In genomic region chr2L:2420490-2420889, dm6 we compare ENCODE assay signal across 1 fruit fly cellular context.
A peak's percentile ranks its signal among the peaks of the same experiment; 100 is the strongest.
TF ChIP-seq lines count a peak whose summit lies in the region.

TSS of gene CG9886 (plus strand) at chr2L:2420830.

TF ChIP-seq in whole organism, embryonic, 481 proteins besides CTCF, POLR2A, EP300 and RAD21 (continued from another document and continues in another):
- TF ChIP-seq Rx (GFP tag; IDR thresholded peaks at IDR 0.05; lab: Robert Waterston, UW) (no peak), Blimp-1 (GFP tag; optimal IDR thresholded peaks at IDR 0.05; lab: Kevin White, UChicago) (peak; percentile 73), CG12942 (GFP tag; optimal IDR thresholded peaks at IDR 0.05; lab: Kevin White, UChicago) (peak; percentile 28), ap (GFP tag; IDR thresholded peaks at IDR 0.05; lab: Robert Waterston, UW) (0 out of 2 replicates have a peak, but pooled peaks have one; percentile 22), Camta (GFP tag; optimal IDR thresholded peaks at IDR 0.05; lab: Kevin White, UChicago) (no peak), CG11456 (GFP tag; IDR thresholded peaks at IDR 0.05; lab: Robert Waterston, UW) (no peak), BtbVII (GFP tag; optimal IDR thresholded peaks at IDR 0.05; lab: Kevin White, UChicago) (peak; percentile 43), da (GFP tag; optimal IDR thresholded peaks at IDR 0.05; lab: Kevin White, UChicago) (no peak), CG32772 (GFP tag; IDR thresholded peaks at IDR 0.05; lab: Robert Waterston, UW) (no peak), CG9797 (GFP tag; optimal IDR thresholded peaks at IDR 0.05; lab: Kevin White, UChicago) (peak; percentile 39), stwl (tag; optimal IDR thresholded peaks at IDR 0.05; lab: Kevin White, UChicago) (peak; percentile 89), Hr51 (GFP tag; optimal IDR thresholded peaks at IDR 0.05; lab: Kevin White, UChicago) (peak; percentile 3 to 78), CG14014 (GFP tag; IDR thresholded peaks at IDR 0.05; lab: Robert Waterston, UW) (peak; percentile 60), sima (GFP tag; optimal IDR thresholded peaks at IDR 0.05; lab: Kevin White, UChicago) (no peak), jing (GFP tag; optimal IDR thresholded peaks at IDR 0.05; lab: Kevin White, UChicago) (peak; percentile 21), eve (GFP tag; optimal IDR thresholded peaks at IDR 0.05; lab: Kevin White, UChicago) (no peak), H15 (GFP tag; IDR thresholded peaks at IDR 0.05; lab: Robert Waterston, UW) (peak; percentile 28; the same call in 1 of the 3 replicates), pb (GFP tag; optimal IDR thresholded peaks at IDR 0.05; lab: Kevin White, UChicago) (no peak), Fer3 (tag; optimal IDR thresholded peaks at IDR 0.05; lab: Kevin White, UChicago) (peak; percentile 50), CG10654 (GFP tag; optimal IDR thresholded peaks at IDR 0.05; lab: Kevin White, UChicago) (peak; percentile 41), CG1602 (GFP tag; optimal IDR thresholded peaks at IDR 0.05; lab: Kevin White, UChicago) (peak; percentile 62), CG9727 (GFP tag; optimal IDR thresholded peaks at IDR 0.05; lab: Kevin White, UChicago) (peak; percentile 66), CG14710 (tag; optimal IDR thresholded peaks at IDR 0.05; lab: Kevin White, UChicago) (peak; percentile 77), CG3995 (GFP tag; optimal IDR thresholded peaks at IDR 0.05; lab: Kevin White, UChicago) (no peak), CG5180 (GFP tag; optimal IDR thresholded peaks at IDR 0.05; lab: Kevin White, UChicago) (no peak), chif (GFP tag; optimal IDR thresholded peaks at IDR 0.05; lab: Kevin White, UChicago) (peak in 1 of 2 experiments; percentile 38), CG2120 (GFP tag; optimal IDR thresholded peaks at IDR 0.05; lab: Kevin White, UChicago) (peak; percentile 64), Sox100B (GFP tag; optimal IDR thresholded peaks at IDR 0.05; lab: Kevin White, UChicago) (peak; percentile 39), CG30020 (tag; optimal IDR thresholded peaks at IDR 0.05; lab: Kevin White, UChicago) (no peak), tup (GFP tag; optimal IDR thresholded peaks at IDR 0.05; lab: Kevin White, UChicago) (peak; percentile 15), CG17328 (GFP tag; IDR thresholded peaks at IDR 0.05; lab: Robert Waterston, UW) (peak; percentile 60), CG2875 (GFP tag; optimal IDR thresholded peaks at IDR 0.05; lab: Kevin White, UChicago) (peak; percentile 42), ERR (GFP tag; optimal IDR thresholded peaks at IDR 0.05; lab: Kevin White, UChicago) (no peak), odd (GFP tag; optimal IDR thresholded peaks at IDR 0.05; lab: Kevin White, UChicago) (peak; percentile 35), Hmx (GFP tag; optimal IDR thresholded peaks at IDR 0.05; lab: Kevin White, UChicago) (no peak), NfI (GFP tag; optimal IDR thresholded peaks at IDR 0.05; lab: Kevin White, UChicago) (peak; percentile 62), CG34224 (GFP tag; IDR thresholded peaks at IDR 0.05; lab: Robert Waterston, UW; ENCODE audit: partially characterized antibody) (no peak), CG3838 (GFP tag; optimal IDR thresholded peaks at IDR 0.05; lab: Kevin White, UChicago) (no peak), gce (GFP tag; IDR thresholded peaks at IDR 0.05; lab: Robert Waterston, UW) (no peak), pan (optimal IDR thresholded peaks at IDR 0.05; lab: Kevin White, UChicago) (no peak), pan (GFP tag; optimal IDR thresholded peaks at IDR 0.05 in 1 of 2, IDR thresholded peaks at IDR 0.05 in 1 of 2) (peak in 1 of 2 experiments; percentile 78), CG8944 (GFP tag; optimal IDR thresholded peaks at IDR 0.05; lab: Kevin White, UChicago) (no peak), CG16815 (GFP tag; optimal IDR thresholded peaks at IDR 0.05; lab: Kevin White, UChicago) (peak; percentile 20), CG1529 (GFP tag; optimal IDR thresholded peaks at IDR 0.05; lab: Kevin White, UChicago) (peak; percentile 18), CG33557 (GFP tag; optimal IDR thresholded peaks at IDR 0.05; lab: Kevin White, UChicago) (peak; percentile 57), CG8765 (GFP tag; IDR thresholded peaks at IDR 0.05; lab: Robert Waterston, UW) (no peak), bab2 (GFP tag; optimal IDR thresholded peaks at IDR 0.05; lab: Kevin White, UChicago) (no peak), Spps (tag; optimal IDR thresholded peaks at IDR 0.05; lab: Kevin White, UChicago) (peak; percentile 39), Bdp1 (GFP tag; optimal IDR thresholded peaks at IDR 0.05; lab: Kevin White, UChicago) (no peak), ems (GFP tag; optimal IDR thresholded peaks at IDR 0.05; lab: Kevin White, UChicago) (no peak), Side (GFP tag; optimal IDR thresholded peaks at IDR 0.05; lab: Kevin White, UChicago) (no peak), Kr (GFP tag; optimal IDR thresholded peaks at IDR 0.05; lab: Kevin White, UChicago) (no peak), sob (GFP tag; IDR thresholded peaks at IDR 0.05; lab: Robert Waterston, UW) (peak; percentile 49), dimm (GFP tag; IDR thresholded peaks at IDR 0.05; lab: Robert Waterston, UW) (no peak), dpn (GFP tag; optimal IDR thresholded peaks at IDR 0.05; lab: Kevin White, UChicago) (peak; percentile 24 to 50), exex (tag; optimal IDR thresholded peaks at IDR 0.05; lab: Kevin White, UChicago) (peak; percentile 10), Mrtf (GFP tag; IDR thresholded peaks at IDR 0.05; lab: Robert Waterston, UW) (no peak), CG13123 (GFP tag; optimal IDR thresholded peaks at IDR 0.05; lab: Kevin White, UChicago) (peak; percentile 29), grau (tag; optimal IDR thresholded peaks at IDR 0.05; lab: Kevin White, UChicago) (peak; percentile 74), CG2116 (GFP tag; optimal IDR thresholded peaks at IDR 0.05; lab: Kevin White, UChicago) (peak; percentile 43), Ets97D (GFP tag; optimal IDR thresholded peaks at IDR 0.05; lab: Kevin White, UChicago) (peak; percentile 23), CG14965 (GFP tag; optimal IDR thresholded peaks at IDR 0.05; lab: Kevin White, UChicago; ENCODE audit: borderline replicate concordance) (no peak), Atf-2 (GFP tag; optimal IDR thresholded peaks at IDR 0.05; lab: Kevin White, UChicago) (no peak), slou (GFP tag; optimal IDR thresholded peaks at IDR 0.05; lab: Kevin White, UChicago) (no peak), CG34422 (GFP tag; IDR thresholded peaks at IDR 0.05; lab: Robert Waterston, UW) (no peak), CG11398 (GFP tag; optimal IDR thresholded peaks at IDR 0.05; lab: Kevin White, UChicago) (no peak), CG7357 (GFP tag; IDR thresholded peaks at IDR 0.05; lab: Robert Waterston, UW) (no peak), salm (tag; optimal IDR thresholded peaks at IDR 0.05; lab: Kevin White, UChicago) (peak; percentile 63), gsb (GFP tag; IDR thresholded peaks at IDR 0.05; lab: Robert Waterston, UW) (no peak), gfzf (GFP tag; optimal IDR thresholded peaks at IDR 0.05; lab: Kevin White, UChicago) (peak; percentile 60), bbx (GFP tag; IDR thresholded peaks at IDR 0.05; lab: Robert Waterston, UW; ENCODE audit: partially characterized antibody) (no peak), Dfd (GFP tag; optimal IDR thresholded peaks at IDR 0.05; lab: Kevin White, UChicago) (no peak), Lhr (GFP tag; optimal IDR thresholded peaks at IDR 0.05; lab: Kevin White, UChicago) (peak; percentile 60), CG4707 (GFP tag; optimal IDR thresholded peaks at IDR 0.05; lab: Kevin White, UChicago) (no peak), CG2129 (GFP tag; IDR thresholded peaks at IDR 0.05; lab: Robert Waterston, UW; ENCODE audit: partially characterized antibody) (no peak), CG11085 (GFP tag; IDR thresholded peaks at IDR 0.05; lab: Robert Waterston, UW) (no peak), CG14050 (GFP tag; IDR thresholded peaks at IDR 0.05; lab: Robert Waterston, UW) (no peak; the same call in 2 of the 3 replicates), scrt (GFP tag; optimal IDR thresholded peaks at IDR 0.05; lab: Kevin White, UChicago) (peak; percentile 34), CG12236 (GFP tag; optimal IDR thresholded peaks at IDR 0.05; lab: Kevin White, UChicago) (no peak), cato (GFP tag; optimal IDR thresholded peaks at IDR 0.05; lab: Kevin White, UChicago; ENCODE audit: borderline replicate concordance) (no peak), crc (GFP tag; optimal IDR thresholded peaks at IDR 0.05; lab: Kevin White, UChicago) (no peak), PHDP (tag; optimal IDR thresholded peaks at IDR 0.05; lab: Kevin White, UChicago) (peak; percentile 83), phol (tag; optimal IDR thresholded peaks at IDR 0.05; lab: Kevin White, UChicago) (peak; percentile 83), Sry-δ (GFP tag; optimal IDR thresholded peaks at IDR 0.05; lab: Kevin White, UChicago) (no peak), cad (GFP tag; optimal IDR thresholded peaks at IDR 0.05; lab: Kevin White, UChicago) (no peak), CG15011 (GFP tag; optimal IDR thresholded peaks at IDR 0.05; lab: Kevin White, UChicago) (peak; percentile 6), Elba2 (GFP tag; optimal IDR thresholded peaks at IDR 0.05; lab: Kevin White, UChicago) (no peak), CG6813 (GFP tag; optimal IDR thresholded peaks at IDR 0.05; lab: Kevin White, UChicago) (peak; percentile 15), insv (GFP tag; optimal IDR thresholded peaks at IDR 0.05; lab: Kevin White, UChicago) (no peak), CkIIα-i1 (GFP tag; IDR thresholded peaks at IDR 0.05; lab: Robert Waterston, UW) (no peak), CG7745 (tag; optimal IDR thresholded peaks at IDR 0.05; lab: Kevin White, UChicago) (no peak), Sox102F (GFP tag; optimal IDR thresholded peaks at IDR 0.05; lab: Kevin White, UChicago) (peak; percentile 76), CG10366 (GFP tag; IDR thresholded peaks at IDR 0.05; lab: Robert Waterston, UW) (peak; percentile 50), CG3281 (GFP tag; optimal IDR thresholded peaks at IDR 0.05; lab: Kevin White, UChicago) (peak; percentile 52), CG8924 (tag; optimal IDR thresholded peaks at IDR 0.05; lab: Kevin White, UChicago) (peak; percentile 70), tgo (GFP tag; IDR thresholded peaks at IDR 0.05; lab: Robert Waterston, UW) (peak; percentile 54; the same call in 1 of the 3 replicates), CG10267 (tag; optimal IDR thresholded peaks at IDR 0.05; lab: Kevin White, UChicago) (peak; percentile 73), Lim3 (GFP tag; IDR thresholded peaks at IDR 0.05; lab: Robert Waterston, UW) (no peak), fru (optimal IDR thresholded peaks at IDR 0.05; lab: Kevin White, UChicago) (no peak), kah (GFP tag; optimal IDR thresholded peaks at IDR 0.05; lab: Kevin White, UChicago) (peak; percentile 5), Eip74EF (GFP tag; optimal IDR thresholded peaks at IDR 0.05; lab: Kevin White, UChicago) (peak in 1 of 2 experiments; percentile 17), usp (GFP tag; optimal IDR thresholded peaks at IDR 0.05; lab: Kevin White, UChicago) (no peak), ham (GFP tag; IDR thresholded peaks at IDR 0.05; lab: Robert Waterston, UW) (no peak), kay (GFP tag; optimal IDR thresholded peaks at IDR 0.05; lab: Kevin White, UChicago) (peak; percentile 42), ftz-f1 (GFP tag; optimal IDR thresholded peaks at IDR 0.05; lab: Kevin White, UChicago) (no peak), tin (GFP tag; optimal IDR thresholded peaks at IDR 0.05; lab: Kevin White, UChicago) (peak; percentile 67), Fer2 (tag; optimal IDR thresholded peaks at IDR 0.05; lab: Kevin White, UChicago) (peak; percentile 25), Antp (GFP tag; optimal IDR thresholded peaks at IDR 0.05; lab: Kevin White, UChicago) (no peak), ranshi (GFP tag; IDR thresholded peaks at IDR 0.05; lab: Robert Waterston, UW) (0 out of 2 replicates have a peak, but pooled peaks have one; percentile 24), pum (GFP tag; optimal IDR thresholded peaks at IDR 0.05; lab: Kevin White, UChicago) (peak; percentile 11), CG12219 (GFP tag; optimal IDR thresholded peaks at IDR 0.05; lab: Kevin White, UChicago) (peak; percentile 15), CG4854 (GFP tag; optimal IDR thresholded peaks at IDR 0.05; lab: Kevin White, UChicago) (no peak), jigr1 (GFP tag; IDR thresholded peaks at IDR 0.05; lab: Robert Waterston, UW) (no peak), Hsf (GFP tag; optimal IDR thresholded peaks at IDR 0.05; lab: Kevin White, UChicago) (peak; percentile 56), her (GFP tag; optimal IDR thresholded peaks at IDR 0.05; lab: Kevin White, UChicago) (no peak), mirr (GFP tag; optimal IDR thresholded peaks at IDR 0.05; lab: Kevin White, UChicago) (no peak), Vsx1 (GFP tag; optimal IDR thresholded peaks at IDR 0.05; lab: Kevin White, UChicago) (peak; percentile 44), CG11695 (GFP tag; IDR thresholded peaks at IDR 0.05; lab: Robert Waterston, UW) (0 out of 3 replicates have a peak, but pooled peaks have one; percentile 63), Hand (GFP tag; optimal IDR thresholded peaks at IDR 0.05; lab: Kevin White, UChicago) (no peak), CG14860 (GFP tag; IDR thresholded peaks at IDR 0.05; lab: Robert Waterston, UW; ENCODE audit: partially characterized antibody) (no peak), cas (GFP tag; IDR thresholded peaks at IDR 0.05; lab: Robert Waterston, UW) (no peak), Doc3 (GFP tag; IDR thresholded peaks at IDR 0.05; lab: Robert Waterston, UW; ENCODE audit: partially characterized antibody) (no peak), twi (tag; optimal IDR thresholded peaks at IDR 0.05; lab: Kevin White, UChicago) (no peak), CG4360 (GFP tag; IDR thresholded peaks at IDR 0.05; lab: Robert Waterston, UW) (no peak), hkb (optimal IDR thresholded peaks at IDR 0.05; lab: Kevin White, UChicago) (no peak), hkb (GFP tag; IDR thresholded peaks at IDR 0.05; lab: Robert Waterston, UW) (peak; percentile 68), Nf-YA (GFP tag; IDR thresholded peaks at IDR 0.05; lab: Robert Waterston, UW) (no peak), Dp (GFP tag; optimal IDR thresholded peaks at IDR 0.05; lab: Kevin White, UChicago) (peak; percentile 70), CG1832 (GFP tag; optimal IDR thresholded peaks at IDR 0.05; lab: Kevin White, UChicago) (no peak), tap (tag; optimal IDR thresholded peaks at IDR 0.05; lab: Kevin White, UChicago) (peak; percentile 68), CG18619 (GFP tag; optimal IDR thresholded peaks at IDR 0.05; lab: Kevin White, UChicago) (peak; percentile 34), CG9215 (GFP tag; IDR thresholded peaks at IDR 0.05; lab: Robert Waterston, UW) (no peak), otp (GFP tag; IDR thresholded peaks at IDR 0.05; lab: Robert Waterston, UW) (no peak), sisA (GFP tag; IDR thresholded peaks at IDR 0.05; lab: Robert Waterston, UW) (no peak), dmrt11E (tag; optimal IDR thresholded peaks at IDR 0.05; lab: Kevin White, UChicago) (peak; percentile 80)
